Worm (Caenorhabditis elegans) whole organism, mixed stage, embryonic: ENCODE results near the gene pqn-41.

ENCODE experiments used
- blmp-1 ChIP-seq: fragments of 150-350 bp; optimal IDR thresholded peaks from 2 replicates; lab custom pipeline; 2014; ENCODE audit warnings: missing biosample characterization, missing genetic modification characterization
- cnd-1 ChIP-seq: fragments of 200-800 bp; sonication (Bioruptor generic); optimal IDR thresholded peaks from 2 replicates; lab custom pipeline; 2018; ENCODE audit warnings: mild to moderate bottlenecking, missing genetic modification characterization, missing compliant biosample characterization
- lin-13 ChIP-seq: fragments of 150-350 bp; optimal IDR thresholded peaks from 2 replicates; lab custom pipeline; 2014; ENCODE audit warnings: missing biosample characterization, missing genetic modification characterization

DNA sequence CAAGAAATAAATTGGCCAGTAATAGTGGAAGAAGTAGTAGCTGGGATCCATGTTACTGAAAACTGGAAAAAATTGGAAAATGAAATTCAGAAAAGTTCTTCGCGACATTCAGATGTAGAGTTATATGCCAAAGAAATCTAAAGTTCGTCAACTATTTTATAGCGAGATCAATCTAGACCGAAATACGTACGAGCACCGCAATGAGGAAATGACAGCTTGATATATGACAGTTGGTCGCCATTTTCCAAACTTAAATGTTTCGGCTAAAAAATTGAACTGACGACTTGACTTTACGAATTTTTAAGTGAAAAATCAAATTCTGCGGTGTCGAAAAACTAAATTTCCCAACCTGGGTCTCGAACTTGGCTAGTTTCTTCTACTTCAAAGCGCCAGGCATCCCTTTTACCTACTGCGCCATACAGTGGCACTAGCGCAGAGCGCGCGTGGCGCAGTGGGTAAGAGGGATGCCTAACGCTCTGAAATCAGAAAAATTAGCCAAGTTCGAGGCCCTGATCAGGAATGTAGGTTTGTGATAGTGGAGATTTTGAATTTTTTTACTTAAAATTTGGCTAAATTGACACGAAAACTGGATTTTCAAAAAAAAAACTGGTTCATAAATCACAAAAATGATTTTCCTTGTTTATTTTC lies 77.0 kb downstream of the pqn-41 start, which contains the start of gene srd-66:
- TF ChIP-seq blmp-1 (tag; lab: Kevin White, UChicago) (no peak), cnd-1 (tag; lab: Kevin White, UChicago) (no peak), lin-13 (tag; lab: Kevin White, UChicago) (no peak)
